Worm (Caenorhabditis elegans) whole organism, late embryonic: ENCODE results near the gene C42D4.19.

Source experiments
- ahr-1 ChIP-seq: sonication (generic microtip); optimal IDR thresholded peaks from 2 replicates; lab custom pipeline; 2016; ENCODE audit warnings: missing genetic modification characterization, missing compliant biosample characterization
- ceh-9 ChIP-seq: sonication (generic microtip); optimal IDR thresholded peaks from 2 replicates; lab custom pipeline; 2016; ENCODE audit warnings: mild to moderate bottlenecking, missing genetic modification characterization, inconsistent platforms, missing compliant biosample characterization
- fkh-10 ChIP-seq: fragments of 150-350 bp; optimal IDR thresholded peaks from 2 replicates; lab custom pipeline; 2014; ENCODE audit warnings: missing biosample characterization, missing genetic modification reagents, missing genetic modification characterization
- hlh-15 ChIP-seq: sonication (generic microtip); optimal IDR thresholded peaks from 2 replicates; lab custom pipeline; 2016; ENCODE audit warnings: missing genetic modification characterization, missing compliant biosample characterization
- nhr-11 ChIP-seq: fragments of 150-350 bp; optimal IDR thresholded peaks from 2 replicates; lab custom pipeline; 2014; ENCODE audit warnings: missing biosample characterization, missing genetic modification characterization
- tbx-2 ChIP-seq: sonication (generic microtip); optimal IDR thresholded peaks from 2 replicates; lab custom pipeline; 2016; ENCODE audit warnings: missing genetic modification characterization, missing compliant biosample characterization
- tbx-7 ChIP-seq: sonication (generic microtip); optimal IDR thresholded peaks from 2 replicates; lab custom pipeline; 2016; ENCODE audit warnings: missing genotype, missing genetic modification characterization, missing compliant biosample characterization
- zip-5 ChIP-seq: sonication (generic microtip); optimal IDR thresholded peaks from 2 replicates; lab custom pipeline; 2016; ENCODE audit warnings: missing genetic modification characterization, missing compliant biosample characterization

DNA sequence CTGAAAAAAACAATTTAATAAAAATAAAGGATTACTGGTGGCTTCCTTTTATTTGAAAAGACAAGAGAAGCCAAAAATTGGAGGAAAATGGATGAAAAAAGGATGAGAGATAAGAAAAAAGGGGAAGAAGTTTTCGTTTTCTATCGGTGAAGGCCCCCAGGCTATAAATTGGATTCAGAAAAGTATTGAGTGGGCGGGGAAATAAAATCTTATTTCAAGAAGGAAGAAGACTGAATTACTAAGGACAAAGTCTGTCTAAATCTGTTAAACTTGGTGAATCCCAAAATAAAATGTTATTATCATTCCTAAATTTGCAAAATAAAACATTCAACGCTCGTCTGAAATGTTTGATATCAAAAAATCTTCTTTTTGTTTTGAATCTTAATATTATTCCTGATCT, 46.6 kb downstream of the C42D4.19 start:
- no peak for TF ChIP-seq tbx-7 (tag; lab: Kevin White, UChicago)
- TF ChIP-seq zip-5 (tag; lab: Kevin White, UChicago) = no peak
- no peak for TF ChIP-seq hlh-15 (tag; lab: Kevin White, UChicago)
- TF ChIP-seq fkh-10 (GFP tag; lab: Kevin White, UChicago) = no peak
- no peak for TF ChIP-seq tbx-2 (tag; lab: Kevin White, UChicago)
- TF ChIP-seq ceh-9 (tag; lab: Kevin White, UChicago) = no peak
- no peak for TF ChIP-seq nhr-11 (tag; lab: Kevin White, UChicago)
- no peak for TF ChIP-seq ahr-1 (tag; lab: Kevin White, UChicago)
